Fruit fly (Drosophila melanogaster) ovary, adult (tissue): ENCODE measurements around the gene Rab27.
A peak's percentile ranks its signal among the peaks of the same experiment; 100 is the strongest.

ENCODE experiments used
- CG17801 ChIP-seq: fragments of 200-800 bp; optimal IDR thresholded peaks from 2 replicates; lab custom pipeline; 2019; ENCODE audit warnings: missing biosample characterization, mild to moderate bottlenecking, missing genetic modification characterization, moderate library complexity; ENCODE audit not compliant: partially characterized antibody

Rab27 gene

dm6 chrX:1465707-1466504, 10.9 kb downstream of the Rab27 start, which contains the start of the genes O-fut2 and CG14777:
O-fut2 (minus strand) TSS chrX:1465996.
CG14777 (plus strand) TSS chrX:1466134.
- no peak for TF ChIP-seq CG17801 (GFP tag; lab: Kevin White, UChicago)

dm6 chrX:1464033-1464432, 12.7 kb downstream of the Rab27 start, which contains the start of gene Ns3:
Ns3 (minus strand) TSS chrX:1464220.
- TF ChIP-seq CG17801 (GFP tag; lab: Kevin White, UChicago), result peak; percentile 27

dm6 chrX:1461544-1461943, 15.2 kb downstream of the Rab27 start, which contains the start of gene CG14787:
CG14787 (minus strand) TSS chrX:1461676.
- TF ChIP-seq CG17801 (GFP tag; lab: Kevin White, UChicago), result no peak

- TF ChIP-seq CG17801 (GFP tag; lab: Kevin White, UChicago), result no peak
Observed at dm6 chrX:1460278-1460872, 16.4 kb downstream of the Rab27 start, which contains the start of gene Lrpprc2. Lrpprc2 (minus strand) TSS chrX:1460617.

- no peak for TF ChIP-seq CG17801 (GFP tag; lab: Kevin White, UChicago)
Observed at dm6 chrX:1456954-1457353, 19.8 kb downstream of the Rab27 start, which contains the start of gene CG14785. CG14785 (minus strand) TSS chrX:1457054.

dm6 chrX:1454837-1455236, 21.9 kb downstream of the Rab27 start:
- no peak for TF ChIP-seq CG17801 (GFP tag; lab: Kevin White, UChicago)

dm6 chrX:1452130-1452529, 24.6 kb downstream of the Rab27 start, which contains the start of gene Gr2a:
Gr2a (plus strand) TSS chrX:1452430.
- no peak for TF ChIP-seq CG17801 (GFP tag; lab: Kevin White, UChicago)
